Fruit fly (Drosophila melanogaster): Measurements from ENCODE around the gene GluRS-m.

Gene GluRS-m

dm6 chr3L:16463846-16464245 lies 46.9 kb upstream of the GluRS-m start (continued):
- TF ChIP-seq peb (GFP tag; IDR thresholded peaks at IDR 0.05) (no peak), dmrt99B (tag; optimal IDR thresholded peaks at IDR 0.05) (peak; percentile 2), CG17361 (GFP tag; IDR thresholded peaks at IDR 0.05) (0 out of 3 replicates have a peak, but pooled peaks have one; percentile 27), CG2678 (tag; optimal IDR thresholded peaks at IDR 0.05) (peak; percentile 12), Asciz (GFP tag; optimal IDR thresholded peaks at IDR 0.05) (peak; percentile 38), Bgb (GFP tag; IDR thresholded peaks at IDR 0.05; ENCODE audit: partially characterized antibody) (no peak), CG7839 (tag; optimal IDR thresholded peaks at IDR 0.05) (peak; percentile 3), bsh (GFP tag; optimal IDR thresholded peaks at IDR 0.05) (peak in 1 of 2 experiments; percentile 51), Ssrp (tag; optimal IDR thresholded peaks at IDR 0.05) (no peak), CG4424 (GFP tag; optimal IDR thresholded peaks at IDR 0.05) (peak; percentile 9), CG8944 (GFP tag; optimal IDR thresholded peaks at IDR 0.05) (no peak)

- TF ChIP-seq CG12155 (GFP tag; optimal IDR thresholded peaks at IDR 0.05) (peak; percentile 3), CG18619 (GFP tag; optimal IDR thresholded peaks at IDR 0.05) (peak; percentile 1), Ets97D (GFP tag; optimal IDR thresholded peaks at IDR 0.05) (no peak), ac (GFP tag; optimal IDR thresholded peaks at IDR 0.05) (peak; percentile 13), CG4730 (GFP tag; IDR thresholded peaks at IDR 0.05) (peak; percentile 29; the same call in 1 of the 2 replicates), dmrt99B (tag; optimal IDR thresholded peaks at IDR 0.05) (peak; percentile 22), CG6254 (GFP tag; optimal IDR thresholded peaks at IDR 0.05) (peak; percentile 35), nmo (GFP tag; optimal IDR thresholded peaks at IDR 0.05) (peak; percentile 66), B-H1 (GFP tag; IDR thresholded peaks at IDR 0.05) (no peak), CG2678 (tag; optimal IDR thresholded peaks at IDR 0.05) (peak; percentile 35), sens (GFP tag) (peak; percentile 90), lilli (GFP tag; optimal IDR thresholded peaks at IDR 0.05) (peak; percentile 27), ttk (GFP tag; IDR thresholded peaks at IDR 0.05) (0 out of 2 replicates have a peak, but pooled peaks have one; percentile 28), CG17359 (tag; optimal IDR thresholded peaks at IDR 0.05) (peak; percentile 28), phol (tag; optimal IDR thresholded peaks at IDR 0.05) (peak; percentile 47), CG10267 (tag; optimal IDR thresholded peaks at IDR 0.05) (peak; percentile 53), yki (optimal IDR thresholded peaks at IDR 0.05) (no peak), lola (GFP tag; optimal IDR thresholded peaks at IDR 0.05) (peak in 1 of 3 experiments; percentile 74), sim (GFP tag; IDR thresholded peaks at IDR 0.05) (0 out of 2 replicates have a peak, but pooled peaks have one; percentile 36), CG17385 (GFP tag; optimal IDR thresholded peaks at IDR 0.05) (no peak), Blimp-1 (GFP tag; optimal IDR thresholded peaks at IDR 0.05) (peak; percentile 74), ewg (GFP tag; optimal IDR thresholded peaks at IDR 0.05) (peak; percentile 10), CG10209 (GFP tag; optimal IDR thresholded peaks at IDR 0.05) (peak; percentile 18), pzg (GFP tag; optimal IDR thresholded peaks at IDR 0.05) (no peak), so (GFP tag; IDR thresholded peaks at IDR 0.05) (0 out of 3 replicates have a peak, but pooled peaks have one; percentile 21), repo (GFP tag; optimal IDR thresholded peaks at IDR 0.05) (no peak), HLH4C (GFP tag; IDR thresholded peaks at IDR 0.05; ENCODE audit: partially characterized antibody) (no peak), Awh (GFP tag; IDR thresholded peaks at IDR 0.05) (0 out of 2 replicates have a peak, but pooled peaks have one; percentile 37), hkb (optimal IDR thresholded peaks at IDR 0.05) (no peak), hkb (GFP tag; IDR thresholded peaks at IDR 0.05) (0 out of 2 replicates have a peak, but pooled peaks have one; percentile 17), kni (GFP tag; optimal IDR thresholded peaks at IDR 0.05) (peak; percentile 45), Trl (optimal IDR thresholded peaks at IDR 0.05) (peak; percentile 40 to 70), Trl (GFP tag; optimal IDR thresholded peaks at IDR 0.05) (no peak), crp (GFP tag; optimal IDR thresholded peaks at IDR 0.05) (no peak), fru (optimal IDR thresholded peaks at IDR 0.05) (no peak), CG15601 (tag; optimal IDR thresholded peaks at IDR 0.05) (peak; percentile 52), Ptx1 (GFP tag; IDR thresholded peaks at IDR 0.05) (no peak), Doc2 (GFP tag; IDR thresholded peaks at IDR 0.05) (no peak)
Observed at dm6 chr3L:16451887-16452751, 35.1 kb upstream of the GluRS-m start, which contains the start of gene dsx-c73A. dsx-c73A (minus strand) TSS chr3L:16451958.

All from whole organism, embryonic.